Worm (Caenorhabditis elegans): Measurements from ENCODE around the gene BE0003N10.6.

BE0003N10.6 gene

DNA sequence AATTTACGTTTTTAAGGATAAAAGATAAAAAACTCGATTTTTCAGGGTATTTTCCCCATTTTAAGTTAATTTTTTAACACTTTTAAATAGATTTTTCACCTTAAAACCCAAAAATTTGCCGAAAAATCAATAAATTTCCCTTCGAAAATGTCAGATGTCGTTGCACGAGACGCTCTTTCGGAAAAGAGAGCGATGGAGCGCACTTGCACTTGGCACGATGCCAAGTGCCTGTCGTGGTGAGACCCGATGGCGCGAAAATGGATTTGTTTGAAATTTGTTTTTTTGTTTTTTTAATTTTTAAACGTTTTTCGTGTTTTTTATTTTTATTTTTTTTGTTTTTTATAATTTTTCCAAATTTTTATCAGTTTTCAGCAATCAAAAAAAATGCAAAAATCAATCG is 20.7 kb upstream of the BE0003N10.6 start, which contains the start of the genes rab-18 and kbp-4:
rab-18 (minus strand) TSS at position 240 of the 400 bp plus-strand sequence.
kbp-4 (plus strand) TSS at position 366 of the 400 bp plus-strand sequence.
- peak; percentile 98 for TF ChIP-seq dve-1 (tag; optimal IDR thresholded peaks at IDR 0.05; ENCODE audit: insufficient read depth)
- peak; percentile 99 for TF ChIP-seq aha-1 (tag)
- peak in 1 of 2 experiments; percentile 56 for TF ChIP-seq ZK546.5 (tag; optimal IDR thresholded peaks at IDR 0.05)
- TF ChIP-seq mdt-29 (GFP tag; IDR thresholded peaks at IDR 0.05), result peak; percentile 70; the same call in 1 of the 2 replicates
- peak; percentile 76 for TF ChIP-seq T26A8.4 (GFP tag; IDR thresholded peaks at IDR 0.05)
- TF ChIP-seq duxl-1 (tag; optimal IDR thresholded peaks at IDR 0.05; ENCODE audit: poor library complexity), result peak; percentile 73
- no peak for TF ChIP-seq Y105C5A.15 (GFP tag; IDR thresholded peaks at IDR 0.05)
- no peak for TF ChIP-seq gei-8 (GFP tag; optimal IDR thresholded peaks at IDR 0.05)
- peak; percentile 75 for TF ChIP-seq arid-1 (GFP tag; conservative IDR thresholded peaks at IDR 0.05)
- no peak for TF ChIP-seq fos-1 (tag; optimal IDR thresholded peaks at IDR 0.05)
- peak; percentile 93 for TF ChIP-seq rbr-2 (tag; optimal IDR thresholded peaks at IDR 0.05)
- peak; percentile 82 for TF ChIP-seq nhr-102 (tag; optimal IDR thresholded peaks at IDR 0.05)
- TF ChIP-seq nhr-42 (GFP tag; IDR thresholded peaks at IDR 0.05), result 0 out of 2 replicates have a peak, but pooled peaks have one; percentile 54
- TF ChIP-seq daf-16 (GFP tag; optimal IDR thresholded peaks at IDR 0.05), result peak; percentile 25 to 76
- TF ChIP-seq daf-16 (tag; optimal IDR thresholded peaks at IDR 0.05), result peak; percentile 77
- TF ChIP-seq spr-1 (tag; optimal IDR thresholded peaks at IDR 0.05), result peak; percentile 76
- no peak for TF ChIP-seq nhr-48 (tag; optimal IDR thresholded peaks at IDR 0.05)
- TF ChIP-seq nhr-77 (tag; optimal IDR thresholded peaks at IDR 0.05), result peak; percentile 97
- TF ChIP-seq nhr-25 (tag; optimal IDR thresholded peaks at IDR 0.05; ENCODE audit: borderline replicate concordance, insufficient read depth), result peak; percentile 67
- no peak for TF ChIP-seq ces-1 (GFP tag; optimal IDR thresholded peaks at IDR 0.05)
- peak; percentile 19; the same call in 1 of the 2 replicates for TF ChIP-seq vab-7 (GFP tag; IDR thresholded peaks at IDR 0.05)
- no peak for TF ChIP-seq Y5F2A.4 (GFP tag; optimal IDR thresholded peaks at IDR 0.05)
- no peak for TF ChIP-seq mxl-2 (GFP tag; conservative IDR thresholded peaks at IDR 0.05)
- no peak for TF ChIP-seq ZK337.2 (GFP tag; IDR thresholded peaks at IDR 0.05)
- TF ChIP-seq hmg-1.1 (GFP tag; IDR thresholded peaks at IDR 0.05), result peak; percentile 83
- TF ChIP-seq Y48G9A.11 (GFP tag; IDR thresholded peaks at IDR 0.05), result peak; percentile 51; the same call in 1 of the 2 replicates
- TF ChIP-seq dpl-1 (GFP tag; optimal IDR thresholded peaks at IDR 0.05), result peak; percentile 99
- TF ChIP-seq unc-62 (GFP tag; optimal IDR thresholded peaks at IDR 0.05 in 1 of 2), result peak in 1 of 2 experiments; percentile 49
- no peak for TF ChIP-seq unc-62 (tag; optimal IDR thresholded peaks at IDR 0.05)
- TF ChIP-seq nhr-6 (tag; optimal IDR thresholded peaks at IDR 0.05), result peak; percentile 93
- TF ChIP-seq hlh-11 (tag; optimal IDR thresholded peaks at IDR 0.05), result peak; percentile 91
- TF ChIP-seq zip-2 (tag; optimal IDR thresholded peaks at IDR 0.05), result peak; percentile 49
- TF ChIP-seq nhr-76 (tag; optimal IDR thresholded peaks at IDR 0.05), result peak; percentile 21
- TF ChIP-seq sdz-12 (GFP tag; optimal IDR thresholded peaks at IDR 0.05), result no peak
- peak; percentile 94 for TF ChIP-seq mes-2 (tag; optimal IDR thresholded peaks at IDR 0.05; ENCODE audit: poor library complexity, severe bottlenecking)
- peak; percentile 68 for TF ChIP-seq ama-1 (optimal IDR thresholded peaks at IDR 0.05)
- TF ChIP-seq dmd-9 (GFP tag; IDR thresholded peaks at IDR 0.05), result 0 out of 2 replicates have a peak, but pooled peaks have one; percentile 39
- TF ChIP-seq fkh-10 (GFP tag; optimal IDR thresholded peaks at IDR 0.05), result peak; percentile 53
- 0 out of 2 replicates have a peak, but pooled peaks have one; percentile 20 for TF ChIP-seq snpc-1.2 (GFP tag; IDR thresholded peaks at IDR 0.05)
- TF ChIP-seq lin-15B (tag; optimal IDR thresholded peaks at IDR 0.05), result peak; percentile 85
- TF ChIP-seq nhr-10 (tag; optimal IDR thresholded peaks at IDR 0.05), result peak; percentile 6
- peak in 1 of 2 experiments; percentile 71 for TF ChIP-seq hif-1 (tag; optimal IDR thresholded peaks at IDR 0.05)
- peak; percentile 39; the same call in 1 of the 2 replicates for TF ChIP-seq lin-1 (GFP tag; IDR thresholded peaks at IDR 0.05)
- peak; percentile 88 for TF ChIP-seq nhr-28 (tag; optimal IDR thresholded peaks at IDR 0.05)
- peak; percentile 98 for TF ChIP-seq mep-1 (tag; optimal IDR thresholded peaks at IDR 0.05)
- peak; percentile 56 to 96 for TF ChIP-seq mdl-1 (tag; optimal IDR thresholded peaks at IDR 0.05)
- TF ChIP-seq pqm-1 (tag; optimal IDR thresholded peaks at IDR 0.05), result peak; percentile 38
- TF ChIP-seq cey-2 (tag; optimal IDR thresholded peaks at IDR 0.05; ENCODE audit: borderline replicate concordance, insufficient read depth), result no peak
- peak; percentile 90 for TF ChIP-seq unc-130 (GFP tag; optimal IDR thresholded peaks at IDR 0.05)
- peak; percentile 84 for TF ChIP-seq ceh-20 (GFP tag; IDR thresholded peaks at IDR 0.05)
- no peak for TF ChIP-seq R02D3.7 (tag; optimal IDR thresholded peaks at IDR 0.05)
